Fruit fly (Drosophila melanogaster) whole organism, embryonic: ENCODE measurements around the gene CG10993.

Source experiments
- Atf3 ChIP-seq: fragments of 200-800 bp; sonication (Bioruptor generic); optimal IDR thresholded peaks from 3 replicates; lab custom pipeline; 2016; ENCODE audit warnings: missing biosample characterization, missing genetic modification characterization
- BEAF-32 ChIP-seq: fragments of 200-800 bp; sonication (Bioruptor generic); optimal IDR thresholded peaks from 3 replicates; lab custom pipeline; 2017; ENCODE audit warnings: missing biosample characterization, missing genetic modification characterization, mild to moderate bottlenecking, moderate library complexity, missing genetic modification reagents
- Bgb ChIP-seq: fragments of 200-800 bp; sonication (Bioruptor generic); IDR thresholded peaks from 2 replicates; pipeline ENCODE4 v1.3.6; 2022; ENCODE audit warnings: missing biosample characterization, missing genetic modification characterization; ENCODE audit not compliant: partially characterized antibody
- Blimp-1 ChIP-seq: fragments of 200-800 bp; sonication (Bioruptor generic); optimal IDR thresholded peaks from 3 replicates; lab custom pipeline; 2018; ENCODE audit warnings: missing biosample characterization, missing genetic modification characterization, mild to moderate bottlenecking, moderate library complexity, missing genetic modification reagents
- CG10462 ChIP-seq: fragments of 200-800 bp; sonication (Bioruptor generic); optimal IDR thresholded peaks from 2 replicates; lab custom pipeline; 2016; ENCODE audit warnings: missing biosample characterization, missing genetic modification characterization
- CG10979 ChIP-seq: fragments of 200-800 bp; sonication (Bioruptor generic); optimal IDR thresholded peaks from 2 replicates; lab custom pipeline; 2018; ENCODE audit warnings: missing biosample characterization, mild to moderate bottlenecking, missing genetic modification characterization, moderate library complexity
- CG11247 ChIP-seq: fragments of 200-800 bp; sonication (Bioruptor generic); IDR thresholded peaks from 2 replicates; pipeline ENCODE4 v1.3.6; 2022; ENCODE audit warnings: missing biosample characterization, missing genetic modification characterization
- CG11456 ChIP-seq: fragments of 200-800 bp; sonication (Bioruptor generic); IDR thresholded peaks from 3 replicates; pipeline ENCODE4 v1.3.6; 2022; ENCODE audit warnings: missing biosample characterization, missing genetic modification characterization
- CG12104 ChIP-seq: fragments of 200-800 bp; sonication (Bioruptor generic); optimal IDR thresholded peaks from 3 replicates; lab custom pipeline; 2016; ENCODE audit warnings: missing biosample characterization, missing genetic modification characterization
- CG12942 ChIP-seq: fragments of 200-800 bp; sonication (Bioruptor generic); optimal IDR thresholded peaks from 3 replicates; lab custom pipeline; 2016; ENCODE audit warnings: missing biosample characterization, missing genetic modification characterization
- CG13296 ChIP-seq: fragments of 200-800 bp; sonication (Bioruptor generic); optimal IDR thresholded peaks from 3 replicates; lab custom pipeline; 2018; ENCODE audit warnings: missing biosample characterization, mild to moderate bottlenecking, missing genetic modification characterization
- CG16779 ChIP-seq: fragments of 200-800 bp; sonication (Bioruptor generic); IDR thresholded peaks from 2 replicates; pipeline ENCODE4 v1.3.6; 2022; ENCODE audit warnings: missing biosample characterization, missing genetic modification characterization
- CG17385 ChIP-seq: fragments of 200-800 bp; sonication (Bioruptor generic); optimal IDR thresholded peaks from 3 replicates; lab custom pipeline; 2018; ENCODE audit warnings: missing biosample characterization, mild to moderate bottlenecking, missing genetic modification characterization
- CG18764 ChIP-seq: fragments of 200-800 bp; sonication (Bioruptor generic); optimal IDR thresholded peaks from 3 replicates; lab custom pipeline; 2016; ENCODE audit warnings: missing biosample characterization, missing genetic modification characterization
- CG3065 ChIP-seq: fragments of 200-800 bp; sonication (Bioruptor generic); optimal IDR thresholded peaks from 2 replicates; lab custom pipeline; 2016; ENCODE audit warnings: missing biosample characterization, missing genetic modification characterization
- CG31441 ChIP-seq: fragments of 200-800 bp; sonication (Bioruptor generic); IDR thresholded peaks from 2 replicates; pipeline ENCODE4 v1.3.6; 2022; ENCODE audit warnings: missing biosample characterization, missing genetic modification characterization
- CG3407 ChIP-seq: fragments of 200-800 bp; sonication (Bioruptor generic); optimal IDR thresholded peaks from 2 replicates; lab custom pipeline; 2018; ENCODE audit warnings: missing biosample characterization, mild to moderate bottlenecking, missing genetic modification characterization
- CG3995 ChIP-seq: fragments of 200-800 bp; sonication (Bioruptor generic); optimal IDR thresholded peaks from 3 replicates; lab custom pipeline; 2016; ENCODE audit warnings: missing biosample characterization, missing genetic modification characterization
- CG4730 ChIP-seq: fragments of 200-800 bp; sonication (Bioruptor generic); IDR thresholded peaks from 2 replicates; pipeline ENCODE4 v1.3.6; 2022; ENCODE audit warnings: missing biosample characterization, missing genetic modification characterization
- CG5180 ChIP-seq: fragments of 200-800 bp; sonication (Bioruptor generic); optimal IDR thresholded peaks from 3 replicates; lab custom pipeline; 2017; ENCODE audit warnings: missing biosample characterization, missing genetic modification characterization, mild to moderate bottlenecking, moderate library complexity, missing genetic modification reagents
- CG5953 ChIP-seq: fragments of 200-800 bp; sonication (Bioruptor generic); IDR thresholded peaks from 2 replicates; pipeline ENCODE4 v1.3.6; 2022; ENCODE audit warnings: missing biosample characterization, missing genetic modification characterization
- CG6175 ChIP-seq: fragments of 200-800 bp; sonication (Bioruptor generic); IDR thresholded peaks from 3 replicates; pipeline ENCODE4 v1.3.6; 2022; ENCODE audit warnings: missing biosample characterization, missing genetic modification characterization
- CG6791 ChIP-seq: fragments of 200-800 bp; sonication (Bioruptor generic); IDR thresholded peaks from 3 replicates; pipeline ENCODE4 v1.3.6; 2022; ENCODE audit warnings: missing biosample characterization, missing genetic modification characterization; ENCODE audit not compliant: partially characterized antibody
- CG7987 ChIP-seq: fragments of 200-800 bp; sonication (Bioruptor generic); optimal IDR thresholded peaks from 2 replicates; lab custom pipeline; 2018; ENCODE audit warnings: missing biosample characterization, mild to moderate bottlenecking, missing genetic modification characterization, moderate library complexity
- CG8478 ChIP-seq: fragments of >200 bp; optimal IDR thresholded peaks from 2 replicates; lab custom pipeline; 2018
- ERR ChIP-seq: fragments of 200-800 bp; sonication (Bioruptor generic); optimal IDR thresholded peaks from 2 replicates; lab custom pipeline; 2016; ENCODE audit warnings: missing biosample characterization, missing genetic modification characterization
- Ets65A ChIP-seq: fragments of 200-800 bp; sonication (Bioruptor generic); peaks from one replicate; lab custom pipeline; 2016; ENCODE audit warnings: missing biosample characterization, missing genetic modification characterization
- H15 ChIP-seq: fragments of 200-800 bp; sonication (Bioruptor generic); IDR thresholded peaks from 3 replicates; pipeline ENCODE4 v1.3.6; 2022; ENCODE audit warnings: missing biosample characterization, missing genetic modification characterization
- Hmx ChIP-seq: fragments of 200-800 bp; sonication (Bioruptor generic); optimal IDR thresholded peaks from 2 replicates; lab custom pipeline; 2016; ENCODE audit warnings: missing biosample characterization, missing genetic modification characterization
- Kr ChIP-seq: fragments of 200-800 bp; sonication (Bioruptor generic); optimal IDR thresholded peaks from 2 replicates; lab custom pipeline; 2017; ENCODE audit warnings: missing biosample characterization, mild to moderate bottlenecking, missing genetic modification characterization
- Rfx ChIP-seq: fragments of 200-800 bp; sonication (Bioruptor generic); IDR thresholded peaks from 2 replicates; pipeline ENCODE4 v1.3.6; 2022; ENCODE audit warnings: missing biosample characterization, missing genetic modification characterization
- TFAM ChIP-seq: fragments of 200-800 bp; sonication (Bioruptor generic); optimal IDR thresholded peaks from 2 replicates; lab custom pipeline; 2017; ENCODE audit warnings: missing biosample characterization, missing genetic modification characterization, inconsistent platforms
- Trl ChIP-seq, 3 experiments: fragments of >200 bp in 2 of 3; fragments of 200-800 bp in 1 of 3; sonication (Bioruptor generic) in 1 of 3; optimal IDR thresholded peaks; 2 replicates in 1 of 3; 3 replicates in 2 of 3; lab custom pipeline; 2016 to 2017; ENCODE audit warnings: missing biosample characterization in 1 of 3, missing genetic modification characterization in 1 of 3
- Vsx1 ChIP-seq: fragments of 200-800 bp; sonication (Bioruptor generic); optimal IDR thresholded peaks from 2 replicates; lab custom pipeline; 2017; ENCODE audit warnings: missing biosample characterization, mild to moderate bottlenecking, missing genetic modification characterization, missing genetic modification reagents
- amos ChIP-seq: fragments of 200-800 bp; sonication (Bioruptor generic); IDR thresholded peaks from 2 replicates; pipeline ENCODE4 v1.3.6; 2022; ENCODE audit warnings: missing biosample characterization, missing genetic modification characterization; ENCODE audit not compliant: partially characterized antibody
- bab2 ChIP-seq: fragments of 200-800 bp; sonication (Bioruptor generic); optimal IDR thresholded peaks from 2 replicates; lab custom pipeline; 2016; ENCODE audit warnings: missing biosample characterization, missing genetic modification characterization
- crc ChIP-seq: fragments of 200-800 bp; sonication (Bioruptor generic); optimal IDR thresholded peaks from 2 replicates; lab custom pipeline; 2016; ENCODE audit warnings: missing biosample characterization, missing genetic modification characterization
- dm ChIP-seq: fragments of 200-800 bp; sonication (Bioruptor generic); optimal IDR thresholded peaks from 3 replicates; lab custom pipeline; 2016; ENCODE audit warnings: missing biosample characterization, missing genetic modification characterization
- fd102C ChIP-seq: fragments of 200-800 bp; sonication (Bioruptor generic); optimal IDR thresholded peaks from 2 replicates; lab custom pipeline; 2018; ENCODE audit warnings: missing biosample characterization, mild to moderate bottlenecking, missing genetic modification characterization, moderate library complexity
- jing ChIP-seq: fragments of 200-800 bp; sonication (Bioruptor generic); optimal IDR thresholded peaks from 2 replicates; lab custom pipeline; 2018; ENCODE audit warnings: missing biosample characterization, mild to moderate bottlenecking, missing genetic modification characterization
- mld ChIP-seq: fragments of 200-800 bp; sonication (Bioruptor generic); IDR thresholded peaks from 3 replicates; pipeline ENCODE4 v1.3.6; 2022; ENCODE audit warnings: missing biosample characterization, missing genetic modification characterization; ENCODE audit not compliant: partially characterized antibody
- nau ChIP-seq: fragments of 200-800 bp; sonication (Bioruptor generic); optimal IDR thresholded peaks from 3 replicates; lab custom pipeline; 2017; ENCODE audit warnings: missing biosample characterization, mild to moderate bottlenecking, missing genetic modification characterization, missing genetic modification reagents
- nerfin-2 ChIP-seq: fragments of 200-800 bp; sonication (Bioruptor generic); IDR thresholded peaks from 2 replicates; pipeline ENCODE4 v1.3.6; 2022; ENCODE audit warnings: missing biosample characterization, missing genetic modification characterization; ENCODE audit not compliant: partially characterized antibody
- nmo ChIP-seq: fragments of 200-800 bp; sonication (Bioruptor generic); optimal IDR thresholded peaks from 2 replicates; lab custom pipeline; 2018; ENCODE audit warnings: missing biosample characterization, mild to moderate bottlenecking, missing genetic modification characterization, moderate library complexity
- p53 ChIP-seq: fragments of 200-800 bp; sonication (Bioruptor generic); optimal IDR thresholded peaks from 2 replicates; lab custom pipeline; 2016; ENCODE audit warnings: missing biosample characterization, missing genetic modification characterization
- pan ChIP-seq, 4 experiments: fragments of >200 bp in 3 of 4; fragments of 200-800 bp in 1 of 4; sonication (Bioruptor generic) in 1 of 4; optimal IDR thresholded peaks in 3 of 4; IDR thresholded peaks in 1 of 4; 2 replicates each; pipeline versions ENCODE4 v1.3.6 to Lab custom; 2017 to 2022; ENCODE audit warnings: missing biosample characterization in 2 of 4, missing genetic modification characterization in 2 of 4, mixed read lengths in 1 of 4
- sc ChIP-seq, 3 experiments: fragments of >200 bp in 2 of 3; fragments of 200-800 bp in 1 of 3; sonication (Bioruptor generic) in 1 of 3; optimal IDR thresholded peaks; 2 replicates in 2 of 3; 3 replicates in 1 of 3; lab custom pipeline; 2017; ENCODE audit warnings: mild to moderate bottlenecking in 1 of 3, missing biosample characterization in 1 of 3, missing genetic modification characterization in 1 of 3, missing genetic modification reagents in 1 of 3
- slbo ChIP-seq: fragments of 200-800 bp; sonication (Bioruptor generic); IDR thresholded peaks from 2 replicates; pipeline ENCODE4 v1.3.6; 2022; ENCODE audit warnings: missing biosample characterization, missing genetic modification characterization
- ttk ChIP-seq: fragments of 200-800 bp; sonication (Bioruptor generic); IDR thresholded peaks from 2 replicates; pipeline ENCODE4 v2.1.2; 2022; ENCODE audit warnings: missing biosample characterization, missing genetic modification characterization
- tup ChIP-seq: fragments of 200-800 bp; sonication (Bioruptor generic); optimal IDR thresholded peaks from 2 replicates; lab custom pipeline; 2016; ENCODE audit warnings: missing biosample characterization, mild to moderate bottlenecking, missing genetic modification characterization, moderate library complexity

The CG10993 gene

DNA sequence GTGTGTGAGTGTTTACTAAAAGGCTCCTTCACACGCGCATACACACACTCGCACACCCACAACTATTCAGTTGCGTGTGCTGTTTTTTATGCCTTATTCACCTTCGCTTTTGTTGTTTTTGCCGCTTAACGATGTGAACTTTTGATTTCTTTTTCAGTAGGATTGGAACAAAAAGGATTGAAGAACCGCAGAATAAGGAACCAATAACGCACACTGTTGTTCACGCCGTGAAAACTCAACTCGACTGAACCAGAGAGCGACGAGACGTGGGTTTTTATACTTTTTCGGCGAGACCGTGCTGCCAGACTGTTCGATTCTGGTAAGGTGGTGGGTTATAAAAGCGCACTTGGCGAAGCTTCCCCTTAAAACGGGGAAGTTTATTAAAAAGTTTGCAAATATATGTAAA, 35.8 kb downstream of the CG10993 start, which contains the start of gene Pdcd4 (continued):
- TF ChIP-seq CG7987 (GFP tag; lab: Kevin White, UChicago) (no peak), CG31441 (GFP tag; lab: Robert Waterston, UW) (no peak), sc (optimal IDR thresholded peaks at IDR 0.05; lab: Kevin White, UChicago) (no peak), sc (GFP tag; optimal IDR thresholded peaks at IDR 0.05; lab: Kevin White, UChicago) (no peak), CG8478 (lab: Kevin White, UChicago) (no peak), CG10462 (GFP tag; lab: Kevin White, UChicago) (no peak), nmo (GFP tag; lab: Kevin White, UChicago) (peak; percentile 19), CG4730 (GFP tag; lab: Robert Waterston, UW) (no peak), pan (optimal IDR thresholded peaks at IDR 0.05; lab: Kevin White, UChicago) (no peak), pan (GFP tag; optimal IDR thresholded peaks at IDR 0.05 in 1 of 2, IDR thresholded peaks at IDR 0.05 in 1 of 2) (no peak), p53 (GFP tag; lab: Kevin White, UChicago) (no peak), slbo (GFP tag; lab: Robert Waterston, UW) (no peak), CG3065 (GFP tag; lab: Kevin White, UChicago) (no peak), CG5953 (no peak), Rfx (GFP tag; lab: Robert Waterston, UW) (peak; percentile 49; the same call in 1 of the 2 replicates), Ets65A (GFP tag; lab: Kevin White, UChicago) (peak; percentile 57), Kr (GFP tag; lab: Kevin White, UChicago) (peak; percentile 65), crc (GFP tag; lab: Kevin White, UChicago) (peak; percentile 14), CG13296 (GFP tag; lab: Kevin White, UChicago) (peak; percentile 23), Atf3 (GFP tag; lab: Kevin White, UChicago) (no peak), Vsx1 (GFP tag; lab: Kevin White, UChicago) (no peak), CG18764 (no peak), CG12104 (no peak), H15 (GFP tag; lab: Robert Waterston, UW) (no peak), CG16779 (no peak), CG3407 (GFP tag; lab: Kevin White, UChicago) (no peak), TFAM (no peak), Hmx (GFP tag; lab: Kevin White, UChicago) (no peak), mld (GFP tag; lab: Robert Waterston, UW) (no peak), bab2 (GFP tag; lab: Kevin White, UChicago) (no peak), tup (GFP tag; lab: Kevin White, UChicago) (no peak), CG11456 (GFP tag; lab: Robert Waterston, UW) (no peak), nerfin-2 (GFP tag; lab: Robert Waterston, UW) (0 out of 2 replicates have a peak, but pooled peaks have one; percentile 50), Blimp-1 (GFP tag; lab: Kevin White, UChicago) (peak; percentile 43), fd102C (GFP tag; lab: Kevin White, UChicago) (no peak), Bgb (GFP tag; lab: Robert Waterston, UW) (peak; percentile 44; the same call in 1 of the 2 replicates), Trl (optimal IDR thresholded peaks at IDR 0.05; lab: Kevin White, UChicago) (no peak), Trl (GFP tag; optimal IDR thresholded peaks at IDR 0.05; lab: Kevin White, UChicago) (peak; percentile 34), dm (GFP tag; lab: Kevin White, UChicago) (no peak), CG5180 (GFP tag; lab: Kevin White, UChicago) (no peak), CG6791 (GFP tag; lab: Robert Waterston, UW) (peak; percentile 52; the same call in 1 of the 3 replicates), CG6175 (GFP tag; lab: Robert Waterston, UW) (no peak), CG3995 (GFP tag; lab: Kevin White, UChicago) (no peak), ERR (GFP tag; lab: Kevin White, UChicago) (no peak), CG10979 (peak; percentile 35), BEAF-32 (peak; percentile 16), nau (GFP tag; lab: Kevin White, UChicago) (peak; percentile 2), CG12942 (GFP tag; lab: Kevin White, UChicago) (no peak), CG11247 (no peak), CG17385 (GFP tag; lab: Kevin White, UChicago) (peak; percentile 30), ttk (GFP tag; lab: Robert Waterston, UW) (no peak), jing (GFP tag; lab: Kevin White, UChicago) (no peak), amos (GFP tag; lab: Robert Waterston, UW) (no peak; the same call in 1 of the 2 replicates)
